In genomic region chrIV:12715947-12716382, ce11 we compare ENCODE assay signal across 4 worm cellular contexts.
A peak's percentile ranks its signal among the peaks of the same experiment; 100 is the strongest.
TF ChIP-seq lines count a peak whose summit lies in the region.

No protein-coding gene starts in this region.

TF ChIP-seq in whole organism, L1 larva, 84 proteins besides CTCF, POLR2A, EP300 and RAD21 (continued from another document):
- TF ChIP-seq nhr-76 (tag; optimal IDR thresholded peaks at IDR 0.05; lab: Kevin White, UChicago), result no peak
- peak in 5 of 6 experiments; percentile 75 to 97 (median 96) for TF ChIP-seq elt-3 (tag; optimal IDR thresholded peaks at IDR 0.05; lab: Kevin White, UChicago)
- TF ChIP-seq nhr-90 (tag; optimal IDR thresholded peaks at IDR 0.05; lab: Kevin White, UChicago; ENCODE audit: poor library complexity), result peak; percentile 84
- peak; percentile 58 for TF ChIP-seq jun-1 (tag; optimal IDR thresholded peaks at IDR 0.05; lab: Kevin White, UChicago)
- TF ChIP-seq vab-15 (tag; optimal IDR thresholded peaks at IDR 0.05; lab: Kevin White, UChicago), result peak; percentile 76
- no peak for TF ChIP-seq hpl-2 (GFP tag; optimal IDR thresholded peaks at IDR 0.05; lab: Kevin White, UChicago)
- peak; percentile 61 for TF ChIP-seq elt-2 (tag; optimal IDR thresholded peaks at IDR 0.05; lab: Kevin White, UChicago)
- peak; percentile 81 for TF ChIP-seq lin-14 (GFP tag; optimal IDR thresholded peaks at IDR 0.05; lab: Kevin White, UChicago)
- no peak for TF ChIP-seq nhr-237 (tag; optimal IDR thresholded peaks at IDR 0.05; lab: Kevin White, UChicago)
- no peak for TF ChIP-seq fos-1 (tag; optimal IDR thresholded peaks at IDR 0.05; lab: Kevin White, UChicago)
- no peak for TF ChIP-seq efl-3 (GFP tag; optimal IDR thresholded peaks at IDR 0.05; lab: Kevin White, UChicago)
- peak in 1 of 2 experiments; percentile 91 for TF ChIP-seq mdl-1 (tag; optimal IDR thresholded peaks at IDR 0.05; lab: Kevin White, UChicago)
- TF ChIP-seq unc-98 (GFP tag; IDR thresholded peaks at IDR 0.05; lab: Robert Waterston, UW), result no peak
- no peak for TF ChIP-seq mab-9 (GFP tag; IDR thresholded peaks at IDR 0.05; lab: Robert Waterston, UW)
- TF ChIP-seq lin-35 (GFP tag; optimal IDR thresholded peaks at IDR 0.05; lab: Kevin White, UChicago), result peak in 1 of 2 experiments; percentile 81
- no peak for TF ChIP-seq skn-1 (tag; optimal IDR thresholded peaks at IDR 0.05; lab: Kevin White, UChicago)
- TF ChIP-seq snu-23 (GFP tag; optimal IDR thresholded peaks at IDR 0.05; lab: Kevin White, UChicago), result peak; percentile 78
- peak; percentile 50 to 82 for TF ChIP-seq lsy-2 (tag; optimal IDR thresholded peaks at IDR 0.05; lab: Kevin White, UChicago)
- peak; percentile 56 for TF ChIP-seq grh-1 (GFP tag; IDR thresholded peaks at IDR 0.05; lab: Robert Waterston, UW)
- peak; percentile 25 for TF ChIP-seq mep-1 (tag; optimal IDR thresholded peaks at IDR 0.05; lab: Kevin White, UChicago)
- TF ChIP-seq blmp-1 (tag; optimal IDR thresholded peaks at IDR 0.05; lab: Kevin White, UChicago), result peak; percentile 80
- peak; percentile 8 to 26 for TF ChIP-seq efl-1 (optimal IDR thresholded peaks at IDR 0.05; lab: Kevin White, UChicago)
- TF ChIP-seq efl-1 (GFP tag; optimal IDR thresholded peaks at IDR 0.05 in 1 of 2; lab: Kevin White, UChicago), result peak; percentile 13 to 93
- TF ChIP-seq nhr-85 (tag; lab: Kevin White, UChicago), result peak; percentile 95
- TF ChIP-seq egl-13 (tag; optimal IDR thresholded peaks at IDR 0.05; lab: Kevin White, UChicago), result no peak
- peak; percentile 79 for TF ChIP-seq tbx-2 (tag; optimal IDR thresholded peaks at IDR 0.05; lab: Kevin White, UChicago)
- TF ChIP-seq hlh-17 (GFP tag; optimal IDR thresholded peaks at IDR 0.05; lab: Kevin White, UChicago; ENCODE audit: borderline replicate concordance), result no peak
- peak; percentile 63 for TF ChIP-seq nhr-19 (GFP tag; conservative IDR thresholded peaks at IDR 0.05; lab: Robert Waterston, UW)
- no peak for TF ChIP-seq pqm-1 (tag; optimal IDR thresholded peaks at IDR 0.05; lab: Kevin White, UChicago)
- no peak for TF ChIP-seq ceh-8 (GFP tag; optimal IDR thresholded peaks at IDR 0.05; lab: Kevin White, UChicago)
- TF ChIP-seq unc-130 (tag; optimal IDR thresholded peaks at IDR 0.05; lab: Kevin White, UChicago), result peak; percentile 47

TF ChIP-seq in whole organism, L2 larva, 48 proteins besides CTCF, POLR2A, EP300 and RAD21 (continued from another document):
- no peak for TF ChIP-seq ceh-82 (tag; optimal IDR thresholded peaks at IDR 0.05; lab: Kevin White, UChicago)
- TF ChIP-seq sma-9 (GFP tag; optimal IDR thresholded peaks at IDR 0.05; lab: Kevin White, UChicago), result peak; percentile 89
- TF ChIP-seq sma-9 (tag; optimal IDR thresholded peaks at IDR 0.05; lab: Kevin White, UChicago), result no peak
- TF ChIP-seq alr-1 (tag; optimal IDR thresholded peaks at IDR 0.05; lab: Kevin White, UChicago), result no peak
- TF ChIP-seq ZK546.5 (tag; optimal IDR thresholded peaks at IDR 0.05; lab: Kevin White, UChicago), result no peak
- no peak for TF ChIP-seq nhr-12 (tag; optimal IDR thresholded peaks at IDR 0.05; lab: Kevin White, UChicago)
- TF ChIP-seq nhr-237 (tag; optimal IDR thresholded peaks at IDR 0.05; lab: Kevin White, UChicago), result no peak
- peak; percentile 9 for TF ChIP-seq ama-1 (optimal IDR thresholded peaks at IDR 0.05; lab: Kevin White, UChicago)
- peak; percentile 78 for TF ChIP-seq nhr-25 (tag; optimal IDR thresholded peaks at IDR 0.05; lab: Kevin White, UChicago)
- TF ChIP-seq peb-1 (tag; optimal IDR thresholded peaks at IDR 0.05; lab: Kevin White, UChicago), result no peak
- TF ChIP-seq gmeb-1 (tag; optimal IDR thresholded peaks at IDR 0.05; lab: Kevin White, UChicago), result peak; percentile 67
- TF ChIP-seq mab-5 (tag; optimal IDR thresholded peaks at IDR 0.05; lab: Kevin White, UChicago), result no peak
- TF ChIP-seq Y55F3AM.14 (GFP tag; optimal IDR thresholded peaks at IDR 0.05; lab: Kevin White, UChicago), result peak; percentile 53
- peak; percentile 41 for TF ChIP-seq F13H6.1 (tag; optimal IDR thresholded peaks at IDR 0.05; lab: Kevin White, UChicago)
- TF ChIP-seq ztf-4 (tag; optimal IDR thresholded peaks at IDR 0.05; lab: Kevin White, UChicago), result no peak
- TF ChIP-seq elt-1 (tag; optimal IDR thresholded peaks at IDR 0.05; lab: Kevin White, UChicago), result no peak
- no peak for TF ChIP-seq aly-2 (tag; optimal IDR thresholded peaks at IDR 0.05; lab: Kevin White, UChicago)
- no peak for TF ChIP-seq dmd-4 (tag; optimal IDR thresholded peaks at IDR 0.05; lab: Kevin White, UChicago)
- TF ChIP-seq nhr-11 (tag; optimal IDR thresholded peaks at IDR 0.05; lab: Kevin White, UChicago), result no peak
- TF ChIP-seq snpc-4 (tag; optimal IDR thresholded peaks at IDR 0.05; lab: Kevin White, UChicago), result no peak
- no peak for TF ChIP-seq ztf-11 (tag; optimal IDR thresholded peaks at IDR 0.05; lab: Kevin White, UChicago)
- TF ChIP-seq nhr-129 (tag; optimal IDR thresholded peaks at IDR 0.05; lab: Kevin White, UChicago), result peak; percentile 18
- peak in 1 of 2 experiments; percentile 42 for TF ChIP-seq lsy-2 (tag; optimal IDR thresholded peaks at IDR 0.05; lab: Kevin White, UChicago)
- TF ChIP-seq nhr-10 (tag; optimal IDR thresholded peaks at IDR 0.05; lab: Kevin White, UChicago), result no peak
- TF ChIP-seq egl-27 (tag; optimal IDR thresholded peaks at IDR 0.05; lab: Kevin White, UChicago), result no peak
- peak; percentile 42 for TF ChIP-seq lin-13 (GFP tag; optimal IDR thresholded peaks at IDR 0.05; lab: Kevin White, UChicago)
- TF ChIP-seq nhr-77 (tag; optimal IDR thresholded peaks at IDR 0.05; lab: Kevin White, UChicago), result no peak
- TF ChIP-seq C34F6.9 (tag; optimal IDR thresholded peaks at IDR 0.05; lab: Kevin White, UChicago), result no peak
- no peak for TF ChIP-seq zag-1 (tag; optimal IDR thresholded peaks at IDR 0.05; lab: Kevin White, UChicago)
- TF ChIP-seq sma-3 (GFP tag; optimal IDR thresholded peaks at IDR 0.05; lab: Kevin White, UChicago), result peak; percentile 89
- TF ChIP-seq ztf-1 (GFP tag; conservative IDR thresholded peaks at IDR 0.05; lab: Robert Waterston, UW), result no peak
- TF ChIP-seq skn-1 (tag; optimal IDR thresholded peaks at IDR 0.05; lab: Kevin White, UChicago), result peak; percentile 38
- TF ChIP-seq nhr-21 (tag; optimal IDR thresholded peaks at IDR 0.05; lab: Kevin White, UChicago), result peak; percentile 75
- peak; percentile 25 for TF ChIP-seq blmp-1 (tag; optimal IDR thresholded peaks at IDR 0.05; lab: Kevin White, UChicago; ENCODE audit: insufficient read depth)
- no peak for TF ChIP-seq unc-55 (GFP tag; optimal IDR thresholded peaks at IDR 0.05; lab: Kevin White, UChicago)

TF ChIP-seq in whole organism, L3 larva, 47 proteins besides CTCF, POLR2A, EP300 and RAD21 (continued from another document):
- TF ChIP-seq lin-39 (tag; optimal IDR thresholded peaks at IDR 0.05; lab: Kevin White, UChicago), result no peak
- TF ChIP-seq nhr-43 (tag; optimal IDR thresholded peaks at IDR 0.05; lab: Kevin White, UChicago; ENCODE audit: poor library complexity, severe bottlenecking), result peak; percentile 84
- no peak for TF ChIP-seq nhr-237 (tag; optimal IDR thresholded peaks at IDR 0.05; lab: Kevin White, UChicago)
- TF ChIP-seq elt-2 (tag; optimal IDR thresholded peaks at IDR 0.05; lab: Kevin White, UChicago), result peak; percentile 82
- TF ChIP-seq eor-1 (tag; optimal IDR thresholded peaks at IDR 0.05; lab: Kevin White, UChicago), result no peak
- TF ChIP-seq egl-5 (tag; optimal IDR thresholded peaks at IDR 0.05; lab: Kevin White, UChicago), result no peak
- no peak for TF ChIP-seq snpc-4 (tag; optimal IDR thresholded peaks at IDR 0.05; lab: Kevin White, UChicago)
- TF ChIP-seq ceh-28 (tag; optimal IDR thresholded peaks at IDR 0.05; lab: Kevin White, UChicago), result peak; percentile 36
- TF ChIP-seq jun-1 (tag; optimal IDR thresholded peaks at IDR 0.05; lab: Kevin White, UChicago), result peak; percentile 54
- TF ChIP-seq nhr-76 (tag; optimal IDR thresholded peaks at IDR 0.05; lab: Kevin White, UChicago), result no peak
- peak; percentile 38 for TF ChIP-seq R02D3.7 (tag; optimal IDR thresholded peaks at IDR 0.05; lab: Kevin White, UChicago)
- no peak for TF ChIP-seq aly-2 (tag; optimal IDR thresholded peaks at IDR 0.05; lab: Kevin White, UChicago)
- peak; percentile 32 for TF ChIP-seq pha-4 (tag; optimal IDR thresholded peaks at IDR 0.05; lab: Kevin White, UChicago)
- TF ChIP-seq pqm-1 (tag; optimal IDR thresholded peaks at IDR 0.05; lab: Kevin White, UChicago), result peak; percentile 13
- peak; percentile 59 for TF ChIP-seq mdl-1 (tag; optimal IDR thresholded peaks at IDR 0.05; lab: Kevin White, UChicago)
- peak; percentile 68 for TF ChIP-seq nhr-23 (tag; optimal IDR thresholded peaks at IDR 0.05; lab: Kevin White, UChicago)
- no peak for TF ChIP-seq nhr-67 (tag; optimal IDR thresholded peaks at IDR 0.05; lab: Kevin White, UChicago)
- TF ChIP-seq ama-1 (optimal IDR thresholded peaks at IDR 0.05; lab: Kevin White, UChicago), result no peak

TF ChIP-seq in whole organism, L4 larva, 104 proteins besides CTCF, POLR2A, EP300 and RAD21 (continued from another document):
- TF ChIP-seq lsy-2 (tag; optimal IDR thresholded peaks at IDR 0.05; lab: Kevin White, UChicago), result peak in 1 of 2 experiments; percentile 65
- TF ChIP-seq ces-1 (GFP tag; optimal IDR thresholded peaks at IDR 0.05; lab: Kevin White, UChicago), result no peak
- peak; percentile 84 for TF ChIP-seq tra-1 (GFP tag; IDR thresholded peaks at IDR 0.05; lab: Robert Waterston, UW)
- peak; percentile 66 for TF ChIP-seq nhr-10 (tag; optimal IDR thresholded peaks at IDR 0.05; lab: Kevin White, UChicago)
- no peak for TF ChIP-seq dpl-1 (GFP tag; optimal IDR thresholded peaks at IDR 0.05; lab: Kevin White, UChicago)
- TF ChIP-seq hlh-11 (tag; optimal IDR thresholded peaks at IDR 0.05; lab: Kevin White, UChicago), result peak; percentile 87
- TF ChIP-seq nhr-28 (tag; optimal IDR thresholded peaks at IDR 0.05; lab: Kevin White, UChicago), result peak; percentile 93
- TF ChIP-seq arid-1 (GFP tag; conservative IDR thresholded peaks at IDR 0.05; lab: Robert Waterston, UW), result no peak
- peak; percentile 47; the same call in 1 of the 2 replicates for TF ChIP-seq mdt-29 (GFP tag; IDR thresholded peaks at IDR 0.05; lab: Robert Waterston, UW)
- TF ChIP-seq daf-8 (GFP tag; IDR thresholded peaks at IDR 0.05; lab: Robert Waterston, UW), result no peak
- 0 out of 2 replicates have a peak, but pooled peaks have one; percentile 23 for TF ChIP-seq nhr-42 (GFP tag; IDR thresholded peaks at IDR 0.05; lab: Robert Waterston, UW)
- TF ChIP-seq nhr-102 (tag; optimal IDR thresholded peaks at IDR 0.05; lab: Kevin White, UChicago), result peak; percentile 19
- peak; percentile 88 for TF ChIP-seq hlh-30 (tag; optimal IDR thresholded peaks at IDR 0.05; lab: Kevin White, UChicago; ENCODE audit: insufficient read depth)
- peak; percentile 71 for TF ChIP-seq dve-1 (tag; optimal IDR thresholded peaks at IDR 0.05; lab: Kevin White, UChicago; ENCODE audit: insufficient read depth)
- TF ChIP-seq mep-1 (tag; optimal IDR thresholded peaks at IDR 0.05; lab: Kevin White, UChicago), result peak; percentile 64
- TF ChIP-seq zfp-2 (tag; optimal IDR thresholded peaks at IDR 0.05; lab: Kevin White, UChicago), result no peak
- TF ChIP-seq nhr-76 (tag; optimal IDR thresholded peaks at IDR 0.05; lab: Kevin White, UChicago), result no peak
- peak; percentile 78 for TF ChIP-seq mxl-3 (GFP tag; optimal IDR thresholded peaks at IDR 0.05; lab: Kevin White, UChicago)
- 0 out of 2 replicates have a peak, but pooled peaks have one; percentile 29 for TF ChIP-seq nhr-41 (GFP tag; IDR thresholded peaks at IDR 0.05; lab: Robert Waterston, UW)
- TF ChIP-seq mes-2 (tag; optimal IDR thresholded peaks at IDR 0.05; lab: Kevin White, UChicago; ENCODE audit: poor library complexity, severe bottlenecking), result no peak
- TF ChIP-seq mdl-1 (tag; optimal IDR thresholded peaks at IDR 0.05; lab: Kevin White, UChicago), result peak; percentile 15 to 86
- no peak for TF ChIP-seq duxl-1 (tag; optimal IDR thresholded peaks at IDR 0.05; lab: Kevin White, UChicago; ENCODE audit: poor library complexity)
- no peak for TF ChIP-seq daf-16 (GFP tag; optimal IDR thresholded peaks at IDR 0.05; lab: Kevin White, UChicago)
- TF ChIP-seq daf-16 (tag; optimal IDR thresholded peaks at IDR 0.05; lab: Kevin White, UChicago), result peak; percentile 76
- 0 out of 2 replicates have a peak, but pooled peaks have one; percentile 36 for TF ChIP-seq ceh-20 (GFP tag; IDR thresholded peaks at IDR 0.05; lab: Robert Waterston, UW)
- no peak for TF ChIP-seq egl-27 (tag; optimal IDR thresholded peaks at IDR 0.05; lab: Kevin White, UChicago)
- peak; percentile 45 for TF ChIP-seq nhr-48 (tag; optimal IDR thresholded peaks at IDR 0.05; lab: Kevin White, UChicago)
- TF ChIP-seq spr-1 (tag; optimal IDR thresholded peaks at IDR 0.05; lab: Kevin White, UChicago), result no peak
- no peak for TF ChIP-seq madf-5 (GFP tag; IDR thresholded peaks at IDR 0.05; lab: Robert Waterston, UW)
- TF ChIP-seq dmd-6 (GFP tag; IDR thresholded peaks at IDR 0.05; lab: Robert Waterston, UW), result peak; percentile 67
- no peak for TF ChIP-seq T26A8.4 (GFP tag; IDR thresholded peaks at IDR 0.05; lab: Robert Waterston, UW)
- TF ChIP-seq pqm-1 (tag; optimal IDR thresholded peaks at IDR 0.05; lab: Kevin White, UChicago), result peak; percentile 44
- no peak for TF ChIP-seq daf-19 (GFP tag; conservative IDR thresholded peaks at IDR 0.05; lab: Robert Waterston, UW)
- peak; percentile 69 for TF ChIP-seq cey-2 (tag; optimal IDR thresholded peaks at IDR 0.05; lab: Kevin White, UChicago; ENCODE audit: borderline replicate concordance, insufficient read depth)
- TF ChIP-seq zip-2 (tag; optimal IDR thresholded peaks at IDR 0.05; lab: Kevin White, UChicago), result no peak
- TF ChIP-seq Y75B8A.6 (GFP tag; IDR thresholded peaks at IDR 0.05; lab: Robert Waterston, UW), result no peak
- TF ChIP-seq zag-1 (tag; optimal IDR thresholded peaks at IDR 0.05; lab: Kevin White, UChicago), result no peak
- TF ChIP-seq nhr-77 (tag; optimal IDR thresholded peaks at IDR 0.05; lab: Kevin White, UChicago), result peak; percentile 40
- peak; percentile 48 for TF ChIP-seq nhr-25 (tag; optimal IDR thresholded peaks at IDR 0.05; lab: Kevin White, UChicago; ENCODE audit: borderline replicate concordance, insufficient read depth)
